Fruit fly (Drosophila melanogaster): ENCODE data around the gene CG7988.

The CG7988 gene

DNA sequence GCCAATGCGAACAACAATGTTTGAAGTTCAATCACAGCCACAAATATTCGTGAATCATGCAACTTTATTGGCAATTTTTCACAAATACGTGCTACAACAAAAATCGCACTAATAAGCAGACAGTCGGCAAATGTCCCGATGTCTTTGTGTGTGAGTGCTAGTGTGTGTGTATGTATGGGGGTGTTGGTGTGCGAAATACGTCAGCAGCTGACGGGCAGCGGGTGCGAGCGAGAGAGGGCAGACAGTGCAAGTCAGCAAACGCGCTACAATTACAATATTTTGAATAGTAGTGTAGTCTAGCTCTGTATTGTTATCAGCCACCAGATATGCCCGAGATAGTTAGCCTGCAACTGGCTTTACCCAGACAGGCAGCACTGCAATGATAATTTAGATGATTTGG, 25.7 kb downstream of the CG7988 start (continued):
- TF ChIP-seq CG9932 (GFP tag; IDR thresholded peaks at IDR 0.05) = no peak
- TF ChIP-seq Med (GFP tag) = peak; percentile 36
- no peak for TF ChIP-seq Pdp1 (GFP tag; optimal IDR thresholded peaks at IDR 0.05)
- TF ChIP-seq Spps (tag; optimal IDR thresholded peaks at IDR 0.05) = no peak
- TF ChIP-seq kay (GFP tag; optimal IDR thresholded peaks at IDR 0.05) = no peak
- TF ChIP-seq Deaf1 (tag; optimal IDR thresholded peaks at IDR 0.05) = peak; percentile 8
- no peak for TF ChIP-seq ems (GFP tag; optimal IDR thresholded peaks at IDR 0.05)
- TF ChIP-seq E2f2 (GFP tag; IDR thresholded peaks at IDR 0.05) = 0 out of 2 replicates have a peak, but pooled peaks have one; percentile 15

DNA sequence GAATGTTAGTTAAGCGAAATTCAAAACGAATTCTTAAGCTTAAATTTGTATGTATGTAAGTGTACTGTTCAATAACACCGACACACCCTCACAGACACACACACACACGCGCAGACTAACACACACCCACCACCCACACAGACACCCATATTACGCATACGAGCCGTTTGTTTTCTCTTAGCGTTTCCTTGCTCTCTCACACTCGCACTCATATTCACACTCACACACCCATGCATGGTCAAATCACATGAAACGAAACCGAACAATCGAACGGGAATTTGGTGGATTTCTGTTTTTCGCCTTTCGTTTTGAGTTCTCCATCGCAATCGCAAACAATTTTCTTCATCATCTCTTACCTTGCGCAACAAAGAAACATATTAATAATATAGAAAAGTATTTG, 28.9 kb downstream of the CG7988 start:
- TF ChIP-seq cg (GFP tag; optimal IDR thresholded peaks at IDR 0.05) (peak; percentile 89), tgo (GFP tag; IDR thresholded peaks at IDR 0.05) (no peak), Trl (optimal IDR thresholded peaks at IDR 0.05) (peak; percentile 30 to 73), Trl (GFP tag; optimal IDR thresholded peaks at IDR 0.05) (no peak), GATAe (GFP tag; conservative IDR thresholded peaks at IDR 0.05) (no peak), CG32532 (GFP tag; IDR thresholded peaks at IDR 0.05) (peak; percentile 46; the same call in 1 of the 2 replicates), CG7372 (GFP tag; IDR thresholded peaks at IDR 0.05) (peak; percentile 23; the same call in 1 of the 2 replicates), lmd (GFP tag; IDR thresholded peaks at IDR 0.05) (no peak), CG3163 (GFP tag; optimal IDR thresholded peaks at IDR 0.05) (peak; percentile 58), chinmo (GFP tag; IDR thresholded peaks at IDR 0.05; ENCODE audit: partially characterized antibody) (0 out of 4 replicates have a peak, but pooled peaks have one; percentile 62), sens-2 (GFP tag; IDR thresholded peaks at IDR 0.05) (no peak), CG14441 (GFP tag; IDR thresholded peaks at IDR 0.05) (no peak), sug (tag; optimal IDR thresholded peaks at IDR 0.05) (peak; percentile 13), inv (GFP tag; IDR thresholded peaks at IDR 0.05; ENCODE audit: partially characterized antibody) (no peak), sob (GFP tag; IDR thresholded peaks at IDR 0.05) (0 out of 2 replicates have a peak, but pooled peaks have one; percentile 30), CG4854 (GFP tag; optimal IDR thresholded peaks at IDR 0.05) (no peak), az2 (GFP tag; optimal IDR thresholded peaks at IDR 0.05) (no peak), Pdp1 (GFP tag; optimal IDR thresholded peaks at IDR 0.05) (peak in 1 of 2 experiments; percentile 44), CG2199 (GFP tag; IDR thresholded peaks at IDR 0.05) (peak; percentile 61; the same call in 1 of the 3 replicates), HmgZ (tag; optimal IDR thresholded peaks at IDR 0.05) (peak; percentile 1), CG8359 (GFP tag; optimal IDR thresholded peaks at IDR 0.05; ENCODE audit: borderline replicate concordance) (no peak), chm (GFP tag; IDR thresholded peaks at IDR 0.05) (0 out of 2 replicates have a peak, but pooled peaks have one; percentile 20), sd (tag; optimal IDR thresholded peaks at IDR 0.05) (peak; percentile 26), Deaf1 (tag; optimal IDR thresholded peaks at IDR 0.05) (peak; percentile 53), ci (GFP tag; IDR thresholded peaks at IDR 0.05) (peak; percentile 40; the same call in 1 of the 3 replicates), CG34224 (GFP tag; IDR thresholded peaks at IDR 0.05; ENCODE audit: partially characterized antibody) (no peak), p53 (GFP tag; optimal IDR thresholded peaks at IDR 0.05) (no peak), CG1529 (GFP tag; optimal IDR thresholded peaks at IDR 0.05) (no peak), Med (GFP tag) (peak; percentile 77), vvl (GFP tag; IDR thresholded peaks at IDR 0.05) (0 out of 2 replicates have a peak, but pooled peaks have one; percentile 23), Chrac-16 (GFP tag; optimal IDR thresholded peaks at IDR 0.05) (no peak), sr (GFP tag; IDR thresholded peaks at IDR 0.05) (peak; percentile 38; the same call in 2 of the 3 replicates), Sin3A (optimal IDR thresholded peaks at IDR 0.05) (no peak), Scr (GFP tag; IDR thresholded peaks at IDR 0.05; ENCODE audit: partially characterized antibody) (0 out of 2 replicates have a peak, but pooled peaks have one; percentile 11), CG10543 (GFP tag; optimal IDR thresholded peaks at IDR 0.05) (peak; percentile 30)

All from whole organism, embryonic.